ENCODE assay signal across 1 fruit fly cellular context in genomic region chr3L:7359827-7360323, dm6.
TF ChIP-seq lines count a peak whose summit lies in the region.

pst (minus strand) TSS chr3L:7360263.

TF ChIP-seq in whole organism, embryonic, 481 proteins besides CTCF, POLR2A, EP300 and RAD21 (continued from another document and continues in another):
- TF ChIP-seq CG4730 (GFP tag; IDR thresholded peaks at IDR 0.05; lab: Robert Waterston, UW): no peak
- TF ChIP-seq al (GFP tag; IDR thresholded peaks at IDR 0.05; lab: Robert Waterston, UW): no peak
- peak; percentile 33 for TF ChIP-seq MESR4 (GFP tag; optimal IDR thresholded peaks at IDR 0.05; lab: Kevin White, UChicago)
- no peak for TF ChIP-seq CG2875 (GFP tag; optimal IDR thresholded peaks at IDR 0.05; lab: Kevin White, UChicago)
- TF ChIP-seq zen2 (GFP tag; IDR thresholded peaks at IDR 0.05; lab: Robert Waterston, UW; ENCODE audit: partially characterized antibody): 0 out of 3 replicates have a peak, but pooled peaks have one; percentile 15
- TF ChIP-seq nom (GFP tag; optimal IDR thresholded peaks at IDR 0.05; lab: Kevin White, UChicago): peak; percentile 43
- TF ChIP-seq slbo (GFP tag; IDR thresholded peaks at IDR 0.05; lab: Robert Waterston, UW): no peak; the same call in 1 of the 2 replicates
- no peak for TF ChIP-seq CG1647 (GFP tag; optimal IDR thresholded peaks at IDR 0.05; lab: Kevin White, UChicago)
- no peak for TF ChIP-seq CG7271 (tag; optimal IDR thresholded peaks at IDR 0.05; lab: Kevin White, UChicago)
- no peak for TF ChIP-seq CG17612 (GFP tag; IDR thresholded peaks at IDR 0.05; lab: Robert Waterston, UW)
- TF ChIP-seq nmo (GFP tag; optimal IDR thresholded peaks at IDR 0.05; lab: Kevin White, UChicago): no peak
- TF ChIP-seq Gug (GFP tag; IDR thresholded peaks at IDR 0.05; lab: Robert Waterston, UW): no peak
- no peak for TF ChIP-seq CG3995 (GFP tag; optimal IDR thresholded peaks at IDR 0.05; lab: Kevin White, UChicago)
- TF ChIP-seq CG11560 (tag; IDR thresholded peaks at IDR 0.05; lab: Robert Waterston, UW): no peak
- TF ChIP-seq CG8359 (GFP tag; optimal IDR thresholded peaks at IDR 0.05; lab: Kevin White, UChicago; ENCODE audit: borderline replicate concordance): no peak
- TF ChIP-seq bigmax (GFP tag; optimal IDR thresholded peaks at IDR 0.05; lab: Kevin White, UChicago): no peak
- no peak for TF ChIP-seq lbe (GFP tag; optimal IDR thresholded peaks at IDR 0.05; lab: Kevin White, UChicago)
- TF ChIP-seq Eip74EF (GFP tag; optimal IDR thresholded peaks at IDR 0.05; lab: Kevin White, UChicago): peak in 1 of 2 experiments; percentile 68
- TF ChIP-seq CG18476 (GFP tag; optimal IDR thresholded peaks at IDR 0.05; lab: Kevin White, UChicago): no peak
- no peak for TF ChIP-seq dpn (GFP tag; optimal IDR thresholded peaks at IDR 0.05; lab: Kevin White, UChicago)
- TF ChIP-seq CG12071 (GFP tag; optimal IDR thresholded peaks at IDR 0.05; lab: Kevin White, UChicago): peak; percentile 52
- TF ChIP-seq tio (GFP tag; optimal IDR thresholded peaks at IDR 0.05; lab: Kevin White, UChicago): no peak
- TF ChIP-seq corto (GFP tag; optimal IDR thresholded peaks at IDR 0.05; lab: Kevin White, UChicago): no peak
- no peak for TF ChIP-seq Nf-YA (GFP tag; IDR thresholded peaks at IDR 0.05; lab: Robert Waterston, UW)
- TF ChIP-seq bbx (GFP tag; IDR thresholded peaks at IDR 0.05; lab: Robert Waterston, UW; ENCODE audit: partially characterized antibody): peak; percentile 69
- TF ChIP-seq Hr39 (optimal IDR thresholded peaks at IDR 0.05; lab: Kevin White, UChicago): no peak
- no peak for TF ChIP-seq Dll (GFP tag; IDR thresholded peaks at IDR 0.05; lab: Robert Waterston, UW; ENCODE audit: partially characterized antibody)
- peak; percentile 8 for TF ChIP-seq gro (GFP tag; optimal IDR thresholded peaks at IDR 0.05; lab: Kevin White, UChicago)
- peak; percentile 44 for TF ChIP-seq Dp (GFP tag; optimal IDR thresholded peaks at IDR 0.05; lab: Kevin White, UChicago)
- TF ChIP-seq NFAT (GFP tag; IDR thresholded peaks at IDR 0.05; lab: Robert Waterston, UW): peak; percentile 44; the same call in 1 of the 2 replicates
- 0 out of 3 replicates have a peak, but pooled peaks have one; percentile 35 for TF ChIP-seq mld (GFP tag; IDR thresholded peaks at IDR 0.05; lab: Robert Waterston, UW; ENCODE audit: partially characterized antibody)
- no peak for TF ChIP-seq CG33213 (GFP tag; optimal IDR thresholded peaks at IDR 0.05; lab: Kevin White, UChicago)
- no peak for TF ChIP-seq CG33557 (GFP tag; optimal IDR thresholded peaks at IDR 0.05; lab: Kevin White, UChicago)
- TF ChIP-seq PHDP (tag; optimal IDR thresholded peaks at IDR 0.05; lab: Kevin White, UChicago): peak; percentile 40
- TF ChIP-seq her (GFP tag; optimal IDR thresholded peaks at IDR 0.05; lab: Kevin White, UChicago): peak; percentile 48
- no peak for TF ChIP-seq CG18619 (GFP tag; optimal IDR thresholded peaks at IDR 0.05; lab: Kevin White, UChicago)
- no peak for TF ChIP-seq crp (GFP tag; optimal IDR thresholded peaks at IDR 0.05; lab: Kevin White, UChicago)
- TF ChIP-seq Hey (tag; optimal IDR thresholded peaks at IDR 0.05; lab: Kevin White, UChicago): no peak
- TF ChIP-seq CG17328 (GFP tag; IDR thresholded peaks at IDR 0.05; lab: Robert Waterston, UW): 0 out of 2 replicates have a peak, but pooled peaks have one; percentile 9
- peak; percentile 96 for TF ChIP-seq CG12155 (GFP tag; optimal IDR thresholded peaks at IDR 0.05; lab: Kevin White, UChicago)
- TF ChIP-seq nau (GFP tag; optimal IDR thresholded peaks at IDR 0.05; lab: Kevin White, UChicago): no peak
- TF ChIP-seq CG3838 (GFP tag; optimal IDR thresholded peaks at IDR 0.05; lab: Kevin White, UChicago): no peak
- no peak for TF ChIP-seq esg (GFP tag; conservative IDR thresholded peaks at IDR 0.05; lab: Robert Waterston, UW)
- TF ChIP-seq Taf1 (GFP tag; IDR thresholded peaks at IDR 0.05; lab: Robert Waterston, UW): no peak
- TF ChIP-seq cad (GFP tag; optimal IDR thresholded peaks at IDR 0.05; lab: Kevin White, UChicago): no peak
- TF ChIP-seq crc (GFP tag; optimal IDR thresholded peaks at IDR 0.05; lab: Kevin White, UChicago): no peak
- no peak for TF ChIP-seq D (optimal IDR thresholded peaks at IDR 0.05; lab: Kevin White, UChicago)
- TF ChIP-seq D (GFP tag; optimal IDR thresholded peaks at IDR 0.05; lab: Kevin White, UChicago): no peak
- TF ChIP-seq dan (GFP tag; IDR thresholded peaks at IDR 0.05; lab: Robert Waterston, UW): no peak
- TF ChIP-seq sisA (GFP tag; IDR thresholded peaks at IDR 0.05; lab: Robert Waterston, UW): no peak
- TF ChIP-seq Chrac-16 (GFP tag; optimal IDR thresholded peaks at IDR 0.05; lab: Kevin White, UChicago): no peak
- TF ChIP-seq CG12744 (GFP tag; optimal IDR thresholded peaks at IDR 0.05; lab: Kevin White, UChicago): peak; percentile 2
- no peak for TF ChIP-seq Ets65A (GFP tag; lab: Kevin White, UChicago)
- TF ChIP-seq Atf-2 (GFP tag; optimal IDR thresholded peaks at IDR 0.05; lab: Kevin White, UChicago): peak; percentile 14
- peak; percentile 34 for TF ChIP-seq sug (tag; optimal IDR thresholded peaks at IDR 0.05; lab: Kevin White, UChicago)
- peak; percentile 18; the same call in 1 of the 2 replicates for TF ChIP-seq CG10321 (GFP tag; IDR thresholded peaks at IDR 0.05; lab: Robert Waterston, UW)
- TF ChIP-seq CG13296 (GFP tag; optimal IDR thresholded peaks at IDR 0.05; lab: Kevin White, UChicago): no peak
- no peak; the same call in 2 of the 3 replicates for TF ChIP-seq Optix (GFP tag; IDR thresholded peaks at IDR 0.05; lab: Robert Waterston, UW)
- TF ChIP-seq ewg (GFP tag; optimal IDR thresholded peaks at IDR 0.05; lab: Kevin White, UChicago): no peak
- no peak for TF ChIP-seq Hmx (GFP tag; optimal IDR thresholded peaks at IDR 0.05; lab: Kevin White, UChicago)
- TF ChIP-seq Awh (GFP tag; IDR thresholded peaks at IDR 0.05; lab: Robert Waterston, UW): 0 out of 2 replicates have a peak, but pooled peaks have one; percentile 8
- TF ChIP-seq toy (GFP tag; IDR thresholded peaks at IDR 0.05; lab: Robert Waterston, UW): no peak
- no peak for TF ChIP-seq CG32767 (GFP tag; IDR thresholded peaks at IDR 0.05; lab: Robert Waterston, UW)
- peak; percentile 45 for TF ChIP-seq CG13894 (tag; optimal IDR thresholded peaks at IDR 0.05; lab: Kevin White, UChicago)
- peak; percentile 45 for TF ChIP-seq oc (tag; optimal IDR thresholded peaks at IDR 0.05; lab: Kevin White, UChicago)
- TF ChIP-seq z (GFP tag; IDR thresholded peaks at IDR 0.05; lab: Robert Waterston, UW): no peak
- TF ChIP-seq Hr3 (GFP tag; optimal IDR thresholded peaks at IDR 0.05; lab: Kevin White, UChicago): no peak
- no peak for TF ChIP-seq nerfin-2 (GFP tag; IDR thresholded peaks at IDR 0.05; lab: Robert Waterston, UW; ENCODE audit: partially characterized antibody)
- no peak for TF ChIP-seq ro (GFP tag; IDR thresholded peaks at IDR 0.05; lab: Robert Waterston, UW)
- TF ChIP-seq CG5245 (GFP tag; optimal IDR thresholded peaks at IDR 0.05; lab: Kevin White, UChicago): no peak
- no peak for TF ChIP-seq Spps (tag; optimal IDR thresholded peaks at IDR 0.05; lab: Kevin White, UChicago)
- peak; percentile 78 for TF ChIP-seq Med (GFP tag; lab: Kevin White, UChicago)
- TF ChIP-seq ham (GFP tag; IDR thresholded peaks at IDR 0.05; lab: Robert Waterston, UW): no peak
- no peak for TF ChIP-seq CG2202 (tag; optimal IDR thresholded peaks at IDR 0.05; lab: Kevin White, UChicago)
- TF ChIP-seq CG15479 (GFP tag; optimal IDR thresholded peaks at IDR 0.05; lab: Kevin White, UChicago): no peak
- TF ChIP-seq pb (GFP tag; optimal IDR thresholded peaks at IDR 0.05; lab: Kevin White, UChicago): no peak
- TF ChIP-seq bab2 (GFP tag; optimal IDR thresholded peaks at IDR 0.05; lab: Kevin White, UChicago): no peak
- no peak for TF ChIP-seq CG7372 (GFP tag; IDR thresholded peaks at IDR 0.05; lab: Robert Waterston, UW)
- TF ChIP-seq sens (GFP tag; lab: Kevin White, UChicago): peak; percentile 31
- TF ChIP-seq h (optimal IDR thresholded peaks at IDR 0.05; lab: Kevin White, UChicago): no peak
- TF ChIP-seq CG11695 (GFP tag; IDR thresholded peaks at IDR 0.05; lab: Robert Waterston, UW): 0 out of 3 replicates have a peak, but pooled peaks have one; percentile 29
- no peak for TF ChIP-seq gcm2 (GFP tag; optimal IDR thresholded peaks at IDR 0.05; lab: Kevin White, UChicago)
- TF ChIP-seq B-H1 (GFP tag; IDR thresholded peaks at IDR 0.05; lab: Robert Waterston, UW): no peak
- TF ChIP-seq sna (GFP tag; IDR thresholded peaks at IDR 0.05; lab: Robert Waterston, UW; ENCODE audit: partially characterized antibody): no peak
- peak; percentile 66 for TF ChIP-seq CG7928 (GFP tag; optimal IDR thresholded peaks at IDR 0.05; lab: Kevin White, UChicago)
- TF ChIP-seq CG3065 (GFP tag; optimal IDR thresholded peaks at IDR 0.05; lab: Kevin White, UChicago): no peak
- TF ChIP-seq Bteb2 (GFP tag; optimal IDR thresholded peaks at IDR 0.05; lab: Kevin White, UChicago): no peak
- TF ChIP-seq HmgD (GFP tag; optimal IDR thresholded peaks at IDR 0.05; lab: Kevin White, UChicago): peak; percentile 60
- TF ChIP-seq tgo (GFP tag; IDR thresholded peaks at IDR 0.05; lab: Robert Waterston, UW): no peak
- no peak for TF ChIP-seq MBD-R2 (GFP tag; IDR thresholded peaks at IDR 0.05; lab: Robert Waterston, UW)
- no peak for TF ChIP-seq Dfd (GFP tag; optimal IDR thresholded peaks at IDR 0.05; lab: Kevin White, UChicago)
- peak; percentile 27 for TF ChIP-seq CG11398 (GFP tag; optimal IDR thresholded peaks at IDR 0.05; lab: Kevin White, UChicago)
- no peak for TF ChIP-seq sqz (GFP tag; optimal IDR thresholded peaks at IDR 0.05; lab: Kevin White, UChicago)
- peak; percentile 29 for TF ChIP-seq HLH54F (GFP tag; optimal IDR thresholded peaks at IDR 0.05; lab: Kevin White, UChicago)
- TF ChIP-seq wek (GFP tag; optimal IDR thresholded peaks at IDR 0.05; lab: Kevin White, UChicago): peak; percentile 96
- peak; percentile 24; the same call in 1 of the 2 replicates for TF ChIP-seq Adf1 (GFP tag; IDR thresholded peaks at IDR 0.05; lab: Robert Waterston, UW)
- TF ChIP-seq CG14965 (GFP tag; optimal IDR thresholded peaks at IDR 0.05; lab: Kevin White, UChicago; ENCODE audit: borderline replicate concordance): no peak
- no peak for TF ChIP-seq gcm (GFP tag; optimal IDR thresholded peaks at IDR 0.05; lab: Kevin White, UChicago)
- TF ChIP-seq CG7357 (GFP tag; IDR thresholded peaks at IDR 0.05; lab: Robert Waterston, UW): no peak
- TF ChIP-seq E2f2 (GFP tag; IDR thresholded peaks at IDR 0.05; lab: Robert Waterston, UW): peak; percentile 52; the same call in 1 of the 2 replicates
- TF ChIP-seq gem (tag; optimal IDR thresholded peaks at IDR 0.05; lab: Kevin White, UChicago): no peak
- no peak for TF ChIP-seq CkIIα-i1 (GFP tag; IDR thresholded peaks at IDR 0.05; lab: Robert Waterston, UW)
- TF ChIP-seq CG13123 (GFP tag; optimal IDR thresholded peaks at IDR 0.05; lab: Kevin White, UChicago): no peak
- no peak for TF ChIP-seq CG8290 (GFP tag; optimal IDR thresholded peaks at IDR 0.05; lab: Kevin White, UChicago)
- peak in 1 of 2 experiments; percentile 87 for TF ChIP-seq CG8290 (tag; optimal IDR thresholded peaks at IDR 0.05; lab: Kevin White, UChicago)
- TF ChIP-seq otp (GFP tag; IDR thresholded peaks at IDR 0.05; lab: Robert Waterston, UW): peak; percentile 39; the same call in 1 of the 3 replicates
- TF ChIP-seq CG8089 (GFP tag; optimal IDR thresholded peaks at IDR 0.05; lab: Kevin White, UChicago): no peak
- TF ChIP-seq CG1603 (tag; optimal IDR thresholded peaks at IDR 0.05; lab: Kevin White, UChicago): peak; percentile 25
- TF ChIP-seq CG10543 (GFP tag; optimal IDR thresholded peaks at IDR 0.05; lab: Kevin White, UChicago): peak; percentile 59
- TF ChIP-seq bowl (GFP tag; IDR thresholded peaks at IDR 0.05; lab: Robert Waterston, UW): peak; percentile 53; the same call in 1 of the 2 replicates
- no peak for TF ChIP-seq hth (optimal IDR thresholded peaks at IDR 0.05; lab: Kevin White, UChicago)
- no peak for TF ChIP-seq grn (GFP tag; optimal IDR thresholded peaks at IDR 0.05; lab: Kevin White, UChicago)
- no peak for TF ChIP-seq Sox102F (GFP tag; optimal IDR thresholded peaks at IDR 0.05; lab: Kevin White, UChicago)
- no peak for TF ChIP-seq btn (GFP tag; optimal IDR thresholded peaks at IDR 0.05; lab: Kevin White, UChicago)
- no peak for TF ChIP-seq pita (GFP tag; optimal IDR thresholded peaks at IDR 0.05; lab: Kevin White, UChicago)
- TF ChIP-seq CG1024 (GFP tag; IDR thresholded peaks at IDR 0.05; lab: Robert Waterston, UW): no peak
- peak; percentile 11 for TF ChIP-seq HmgZ (tag; optimal IDR thresholded peaks at IDR 0.05; lab: Kevin White, UChicago)
- TF ChIP-seq ab (GFP tag; optimal IDR thresholded peaks at IDR 0.05; lab: Kevin White, UChicago): no peak
- TF ChIP-seq fru (optimal IDR thresholded peaks at IDR 0.05; lab: Kevin White, UChicago): no peak
- no peak for TF ChIP-seq trh (GFP tag; optimal IDR thresholded peaks at IDR 0.05; lab: Kevin White, UChicago)
- peak; percentile 74 for TF ChIP-seq CG12769 (tag; optimal IDR thresholded peaks at IDR 0.05; lab: Kevin White, UChicago)
- TF ChIP-seq maf-S (GFP tag; optimal IDR thresholded peaks at IDR 0.05; lab: Kevin White, UChicago): no peak
- TF ChIP-seq Atf6 (GFP tag; IDR thresholded peaks at IDR 0.05; lab: Robert Waterston, UW): peak; percentile 66
- peak; percentile 64 for TF ChIP-seq Bgb (GFP tag; IDR thresholded peaks at IDR 0.05; lab: Robert Waterston, UW; ENCODE audit: partially characterized antibody)
- no peak for TF ChIP-seq CG10565 (GFP tag; optimal IDR thresholded peaks at IDR 0.05; lab: Kevin White, UChicago)
- TF ChIP-seq ttk (GFP tag; IDR thresholded peaks at IDR 0.05; lab: Robert Waterston, UW): no peak
- TF ChIP-seq jing (GFP tag; optimal IDR thresholded peaks at IDR 0.05; lab: Kevin White, UChicago): no peak
- TF ChIP-seq BtbVII (GFP tag; optimal IDR thresholded peaks at IDR 0.05; lab: Kevin White, UChicago): no peak
- no peak for TF ChIP-seq hkb (optimal IDR thresholded peaks at IDR 0.05; lab: Kevin White, UChicago)
- peak; percentile 57; the same call in 1 of the 2 replicates for TF ChIP-seq hkb (GFP tag; IDR thresholded peaks at IDR 0.05; lab: Robert Waterston, UW)
- TF ChIP-seq lmd (GFP tag; IDR thresholded peaks at IDR 0.05; lab: Robert Waterston, UW): no peak
- TF ChIP-seq so (GFP tag; IDR thresholded peaks at IDR 0.05; lab: Robert Waterston, UW): no peak; the same call in 2 of the 3 replicates
- TF ChIP-seq psq (GFP tag; optimal IDR thresholded peaks at IDR 0.05; lab: Kevin White, UChicago): no peak
- no peak for TF ChIP-seq Max (GFP tag; optimal IDR thresholded peaks at IDR 0.05; lab: Kevin White, UChicago)
- TF ChIP-seq disco-r (GFP tag; optimal IDR thresholded peaks at IDR 0.05; lab: Kevin White, UChicago): peak; percentile 13
